Fruit fly (Drosophila melanogaster) whole organism, adult: ENCODE results near the gene DppIII.

Source experiments
- CG11617 ChIP-seq: fragments of 200-800 bp; sonication (Bioruptor generic); optimal IDR thresholded peaks from 2 replicates; lab custom pipeline; 2017; ENCODE audit warnings: mild to moderate bottlenecking, missing biosample characterization, missing genetic modification reagents, missing genetic modification characterization
- CG12768 ChIP-seq: fragments of 200-800 bp; sonication (Bioruptor generic); optimal IDR thresholded peaks from 2 replicates; lab custom pipeline; 2017; ENCODE audit warnings: missing biosample characterization, missing genetic modification characterization, mild to moderate bottlenecking, moderate library complexity, missing genetic modification reagents
- CG14711 ChIP-seq: fragments of 200-800 bp; sonication (Bioruptor generic); optimal IDR thresholded peaks from 2 replicates; lab custom pipeline; 2018; ENCODE audit warnings: missing biosample characterization, mild to moderate bottlenecking, missing genetic modification characterization, moderate library complexity
- CG1620 ChIP-seq: fragments of 200-800 bp; sonication (Bioruptor generic); optimal IDR thresholded peaks from 2 replicates; lab custom pipeline; 2016; ENCODE audit warnings: missing biosample characterization, missing genetic modification characterization
- CG33017 ChIP-seq: fragments of 200-800 bp; sonication (Bioruptor generic); optimal IDR thresholded peaks from 2 replicates; lab custom pipeline; 2018; ENCODE audit warnings: missing biosample characterization, mild to moderate bottlenecking, missing genetic modification characterization, moderate library complexity
- CG5204 ChIP-seq: fragments of 200-800 bp; sonication (Bioruptor generic); optimal IDR thresholded peaks from 2 replicates; lab custom pipeline; 2016; ENCODE audit warnings: missing biosample characterization, missing genetic modification characterization
- CG7045 ChIP-seq: fragments of 200-800 bp; sonication (Bioruptor generic); optimal IDR thresholded peaks from 2 replicates; lab custom pipeline; 2017; ENCODE audit warnings: missing biosample characterization, mild to moderate bottlenecking, missing genetic modification characterization
- CG7101 ChIP-seq: fragments of 200-800 bp; sonication (Bioruptor generic); optimal IDR thresholded peaks from 2 replicates; lab custom pipeline; 2018; ENCODE audit warnings: missing biosample characterization, mild to moderate bottlenecking, missing genetic modification characterization, moderate library complexity
- Clk ChIP-seq: fragments of 200-800 bp; sonication (Bioruptor generic); optimal IDR thresholded peaks from 2 replicates; lab custom pipeline; 2017; ENCODE audit warnings: missing biosample characterization, missing genetic modification characterization
- Crg-1 ChIP-seq: fragments of 200-800 bp; sonication (Bioruptor generic); optimal IDR thresholded peaks from 2 replicates; lab custom pipeline; 2016; ENCODE audit warnings: missing biosample characterization, missing genetic modification characterization
- Hr96 ChIP-seq: fragments of 200-800 bp; sonication (Bioruptor generic); optimal IDR thresholded peaks from 2 replicates; lab custom pipeline; 2016; ENCODE audit warnings: missing biosample characterization, missing genetic modification characterization
- Mnt ChIP-seq: fragments of 200-800 bp; sonication (Bioruptor generic); optimal IDR thresholded peaks from 2 replicates; lab custom pipeline; 2016; ENCODE audit warnings: missing biosample characterization, mild to moderate bottlenecking, missing genetic modification characterization
- bab1 ChIP-seq: fragments of 200-800 bp; sonication (Bioruptor generic); optimal IDR thresholded peaks from 3 replicates; lab custom pipeline; 2019; ENCODE audit warnings: missing biosample characterization, mild to moderate bottlenecking, missing genetic modification characterization, moderate library complexity
- cic ChIP-seq: fragments of 200-800 bp; sonication (Bioruptor generic); optimal IDR thresholded peaks from 2 replicates; lab custom pipeline; 2017; ENCODE audit warnings: missing biosample characterization, mild to moderate bottlenecking, missing genetic modification characterization, moderate library complexity
- cnc ChIP-seq, 2 experiments: fragments of >200 bp; optimal IDR thresholded peaks; 2 replicates each; lab custom pipeline; 2017
- kay ChIP-seq: fragments of 200-800 bp; sonication (Bioruptor generic); peaks from one replicate; lab custom pipeline; 2016; ENCODE audit warnings: missing biosample characterization, missing genetic modification characterization, borderline replicate concordance
- ovo ChIP-seq: fragments of 200-800 bp; sonication (Bioruptor generic); optimal IDR thresholded peaks from 2 replicates; lab custom pipeline; 2016; ENCODE audit warnings: missing biosample characterization, missing genetic modification characterization
- pad ChIP-seq: fragments of 200-800 bp; sonication (Bioruptor generic); optimal IDR thresholded peaks from 3 replicates; lab custom pipeline; 2017; ENCODE audit warnings: missing biosample characterization, missing genetic modification characterization, mild to moderate bottlenecking, moderate library complexity, missing genetic modification reagents
- tj ChIP-seq: fragments of 200-800 bp; sonication (Bioruptor generic); optimal IDR thresholded peaks from 3 replicates; lab custom pipeline; 2017; ENCODE audit warnings: missing biosample characterization, mild to moderate bottlenecking, missing genetic modification characterization, moderate library complexity
- toe ChIP-seq: fragments of 200-800 bp; sonication (Bioruptor generic); optimal IDR thresholded peaks from 2 replicates; lab custom pipeline; 2016; ENCODE audit warnings: missing biosample characterization, missing genetic modification characterization

The DppIII gene

DNA sequence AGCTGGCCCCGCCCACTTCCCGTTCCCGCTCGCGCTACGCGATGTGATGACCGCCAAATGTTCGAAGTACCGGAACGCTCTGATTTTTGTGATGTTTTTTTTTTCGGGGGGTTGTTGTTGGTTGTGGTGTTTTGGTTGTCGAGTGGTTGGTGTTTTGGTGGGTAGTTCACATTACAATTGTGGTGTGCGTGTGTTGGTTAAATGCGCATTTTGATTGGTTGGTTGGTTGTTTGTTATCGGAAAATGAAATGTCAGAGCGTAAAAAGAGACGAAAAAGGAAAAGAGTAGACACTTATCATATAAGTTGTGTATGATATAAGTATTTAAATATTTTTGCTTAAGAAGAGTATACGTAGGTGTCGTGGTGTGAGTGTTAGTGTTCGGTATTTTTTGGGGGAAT is 24.4 kb downstream of the DppIII start:
- TF ChIP-seq CG7045 (GFP tag; lab: Kevin White, UChicago) (no peak), CG5204 (no peak), pad (no peak), CG12768 (no peak), CG14711 (tag; lab: Kevin White, UChicago) (no peak), Crg-1 (no peak), CG7101 (tag; lab: Kevin White, UChicago) (no peak), CG11617 (no peak), bab1 (GFP tag; lab: Kevin White, UChicago) (no peak), CG33017 (no peak), Clk (GFP tag; lab: Kevin White, UChicago) (no peak), CG1620 (no peak), toe (GFP tag; lab: Kevin White, UChicago) (no peak), tj (GFP tag; lab: Kevin White, UChicago) (no peak)

DNA sequence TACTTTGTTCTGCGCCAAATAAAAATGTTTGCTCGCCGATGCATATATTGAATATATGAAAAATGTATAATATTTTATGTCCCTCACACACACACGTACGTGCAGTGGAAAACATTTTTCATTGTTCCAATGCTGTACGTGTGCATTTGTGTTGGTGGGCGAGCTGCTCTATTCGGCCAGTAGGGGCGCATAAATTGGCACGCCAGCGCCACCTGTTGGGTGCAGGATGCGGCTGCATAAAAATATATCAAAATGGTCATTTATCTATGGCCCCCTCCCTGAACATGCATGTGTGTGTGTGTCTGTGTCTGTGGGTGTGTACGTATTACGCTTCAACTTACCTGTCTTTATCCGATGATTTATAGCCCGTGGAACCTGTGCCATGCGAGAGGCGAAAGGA is 45.4 kb downstream of the DppIII start:
- TF ChIP-seq CG11617, result no peak
- TF ChIP-seq CG7045 (GFP tag; lab: Kevin White, UChicago), result no peak
- no peak for TF ChIP-seq Clk (GFP tag; lab: Kevin White, UChicago)
- TF ChIP-seq CG5204, result no peak
- TF ChIP-seq Hr96, result no peak
- TF ChIP-seq kay (GFP tag; lab: Kevin White, UChicago), result no peak
- no peak for TF ChIP-seq CG12768
- no peak for TF ChIP-seq CG14711 (tag; lab: Kevin White, UChicago)
- TF ChIP-seq bab1 (GFP tag; lab: Kevin White, UChicago), result no peak
- no peak for TF ChIP-seq cnc (optimal IDR thresholded peaks at IDR 0.05; lab: Kevin White, UChicago)
- TF ChIP-seq CG1620, result no peak
- TF ChIP-seq CG33017, result no peak
- no peak for TF ChIP-seq ovo (GFP tag; lab: Kevin White, UChicago)
- no peak for TF ChIP-seq toe (GFP tag; lab: Kevin White, UChicago)
- TF ChIP-seq cic, result no peak
- no peak for TF ChIP-seq Mnt (GFP tag; lab: Kevin White, UChicago)
- TF ChIP-seq pad, result no peak
- TF ChIP-seq CG7101 (tag; lab: Kevin White, UChicago), result no peak
- no peak for TF ChIP-seq tj (GFP tag; lab: Kevin White, UChicago)
- no peak for TF ChIP-seq Crg-1
